Worm (Caenorhabditis elegans): ENCODE data around the gene F46C5.2.

F46C5.2 gene

ce11 chrII:8820126-8820972 is 8.7 kb downstream of the F46C5.2 start (continued):
- no peak for TF ChIP-seq skn-1 (tag; optimal IDR thresholded peaks at IDR 0.05)
- no peak for TF ChIP-seq ztf-11 (tag; optimal IDR thresholded peaks at IDR 0.05)
- TF ChIP-seq nhr-237 (tag; optimal IDR thresholded peaks at IDR 0.05) = no peak
- no peak for TF ChIP-seq elt-2 (tag; optimal IDR thresholded peaks at IDR 0.05)
- TF ChIP-seq fos-1 (tag; optimal IDR thresholded peaks at IDR 0.05) = no peak
- TF ChIP-seq nhr-25 (tag; optimal IDR thresholded peaks at IDR 0.05) = peak; percentile 63
- peak; percentile 57 for TF ChIP-seq ztf-4 (tag; optimal IDR thresholded peaks at IDR 0.05)
- no peak for TF ChIP-seq snpc-4 (tag; optimal IDR thresholded peaks at IDR 0.05)
- TF ChIP-seq lin-39 (tag; optimal IDR thresholded peaks at IDR 0.05) = no peak
- no peak for TF ChIP-seq hmg-11 (tag; optimal IDR thresholded peaks at IDR 0.05)
- TF ChIP-seq fkh-2 (tag; optimal IDR thresholded peaks at IDR 0.05) = no peak
- TF ChIP-seq unc-62 (GFP tag; optimal IDR thresholded peaks at IDR 0.05) = peak; percentile 14
- TF ChIP-seq ceh-28 (tag; optimal IDR thresholded peaks at IDR 0.05) = no peak
- TF ChIP-seq ama-1 (optimal IDR thresholded peaks at IDR 0.05) = peak; percentile 99
- TF ChIP-seq fkh-10 (GFP tag; optimal IDR thresholded peaks at IDR 0.05) = no peak

DNA sequence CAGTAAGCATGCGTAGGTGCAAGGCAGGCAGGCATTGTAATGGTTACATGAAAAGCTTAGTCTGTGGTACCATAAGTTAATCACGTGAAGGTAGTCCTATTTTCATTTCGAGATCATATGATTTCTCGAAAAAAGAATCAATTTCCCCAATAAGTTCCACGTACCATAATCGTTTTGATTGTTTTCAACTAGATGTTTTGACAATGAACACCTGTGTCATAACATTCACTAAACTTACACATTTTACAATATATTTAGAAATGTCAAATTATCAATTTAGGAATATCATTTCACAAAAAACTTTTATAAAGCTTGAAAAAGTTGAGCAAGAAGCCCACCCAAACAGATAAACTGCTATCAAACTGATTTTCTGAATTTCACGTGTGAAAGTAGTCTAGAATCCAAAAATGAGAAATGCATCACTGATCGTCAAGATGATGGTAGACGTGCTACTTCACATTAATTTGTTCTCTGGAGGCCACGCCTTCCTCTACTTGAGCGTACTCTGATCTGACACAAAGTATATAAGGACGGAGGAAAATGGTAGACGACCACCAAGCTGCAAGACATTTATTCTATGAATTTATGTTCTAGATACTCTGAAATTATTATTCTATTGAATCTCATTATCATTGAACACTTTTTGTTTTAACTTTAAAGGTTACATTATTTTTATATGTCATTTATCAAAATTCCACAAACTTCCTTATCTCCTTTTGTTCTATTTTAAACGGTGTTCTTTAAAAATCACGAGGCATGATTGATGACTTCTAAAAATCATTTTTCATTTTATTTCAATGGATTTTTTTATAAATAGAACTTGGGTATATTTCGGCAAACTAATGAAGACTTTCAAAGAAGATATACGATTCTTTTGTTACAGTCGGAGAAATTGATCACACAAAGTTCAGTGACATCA is 9.9 kb downstream of the F46C5.2 start, which contains the start of gene F46C5.10:
TSS of gene F46C5.10 (minus strand) at position 51 of the 919 bp plus-strand sequence.
- TF ChIP-seq nhr-237 (tag; optimal IDR thresholded peaks at IDR 0.05) (no peak), nhr-25 (tag; optimal IDR thresholded peaks at IDR 0.05) (peak; percentile 49), nhr-28 (tag; optimal IDR thresholded peaks at IDR 0.05) (peak; percentile 9), nhr-43 (tag; optimal IDR thresholded peaks at IDR 0.05; ENCODE audit: poor library complexity, severe bottlenecking) (peak; percentile 88), nhr-23 (tag; optimal IDR thresholded peaks at IDR 0.05) (peak; percentile 69)

ce11 chrII:8818257-8818656 is 10.8 kb downstream of the F46C5.2 start:
- peak; percentile 8 for TF ChIP-seq tbx-2 (tag; optimal IDR thresholded peaks at IDR 0.05)
- TF ChIP-seq fkh-10 (GFP tag; optimal IDR thresholded peaks at IDR 0.05) = no peak
- peak; percentile 87 for TF ChIP-seq nhr-25 (tag; optimal IDR thresholded peaks at IDR 0.05)
- no peak for TF ChIP-seq nhr-67 (tag; optimal IDR thresholded peaks at IDR 0.05)
- TF ChIP-seq sea-2 (GFP tag; optimal IDR thresholded peaks at IDR 0.05) = no peak
- TF ChIP-seq lsy-12 (tag; optimal IDR thresholded peaks at IDR 0.05) = no peak
- no peak for TF ChIP-seq egl-5 (tag; optimal IDR thresholded peaks at IDR 0.05)
- no peak for TF ChIP-seq R02D3.7 (tag; optimal IDR thresholded peaks at IDR 0.05)
- no peak for TF ChIP-seq nhr-77 (tag; optimal IDR thresholded peaks at IDR 0.05)
- no peak for TF ChIP-seq pqm-1 (tag; optimal IDR thresholded peaks at IDR 0.05)
- no peak for TF ChIP-seq eor-1 (tag; optimal IDR thresholded peaks at IDR 0.05)
- TF ChIP-seq nhr-23 (tag; optimal IDR thresholded peaks at IDR 0.05) = peak; percentile 70
- TF ChIP-seq hmg-11 (tag; optimal IDR thresholded peaks at IDR 0.05) = no peak
- no peak for TF ChIP-seq lin-15B (tag; optimal IDR thresholded peaks at IDR 0.05)
- TF ChIP-seq ceh-28 (tag; optimal IDR thresholded peaks at IDR 0.05) = no peak
- no peak for TF ChIP-seq fos-1 (tag; optimal IDR thresholded peaks at IDR 0.05)
- TF ChIP-seq ceh-82 (tag; optimal IDR thresholded peaks at IDR 0.05) = no peak
- TF ChIP-seq nhr-43 (tag; optimal IDR thresholded peaks at IDR 0.05; ENCODE audit: poor library complexity, severe bottlenecking) = peak; percentile 98
- TF ChIP-seq mdl-1 (tag; optimal IDR thresholded peaks at IDR 0.05) = peak; percentile 27
- TF ChIP-seq ztf-11 (tag; optimal IDR thresholded peaks at IDR 0.05) = no peak
- peak; percentile 35 for TF ChIP-seq egl-27 (tag; optimal IDR thresholded peaks at IDR 0.05)
- TF ChIP-seq elt-3 (tag; optimal IDR thresholded peaks at IDR 0.05) = peak in 2 of 3 experiments; percentile 39 to 62
- no peak for TF ChIP-seq skn-1 (tag; optimal IDR thresholded peaks at IDR 0.05)
- peak; percentile 68 for TF ChIP-seq ama-1 (optimal IDR thresholded peaks at IDR 0.05)
- no peak for TF ChIP-seq ZK546.5 (tag; optimal IDR thresholded peaks at IDR 0.05)
- no peak for TF ChIP-seq unc-62 (GFP tag; optimal IDR thresholded peaks at IDR 0.05)
- TF ChIP-seq elt-1 (tag; optimal IDR thresholded peaks at IDR 0.05) = no peak

All from whole organism, L3 larva.